Fruit fly (Drosophila melanogaster): ENCODE data around the gene mRpL4.

mRpL4 gene

DNA sequence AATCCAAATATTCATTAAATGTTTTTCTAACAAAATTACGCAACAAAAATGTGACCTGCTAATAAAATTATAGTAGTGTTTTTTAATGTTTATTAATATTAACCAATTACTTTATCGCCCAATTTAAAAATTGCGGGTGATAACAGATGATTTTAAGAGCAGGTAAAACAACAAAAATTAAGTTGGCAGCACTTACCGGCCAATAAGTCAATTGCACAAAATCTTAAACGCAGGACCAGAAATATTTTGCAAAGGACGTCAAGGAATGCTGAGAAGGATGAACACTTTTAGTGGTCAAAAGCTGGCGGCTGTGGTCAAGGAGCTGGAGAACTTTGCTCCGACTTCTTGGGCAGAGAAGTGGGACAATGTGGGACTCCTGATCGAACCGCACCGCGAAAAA, 2.0 kb downstream of the mRpL4 start, which contains the start of gene CG4278:
CG4278 (plus strand) TSS at position 178 of the 400 bp plus-strand sequence.
- no peak for TF ChIP-seq noc (tag; optimal IDR thresholded peaks at IDR 0.05)

DNA sequence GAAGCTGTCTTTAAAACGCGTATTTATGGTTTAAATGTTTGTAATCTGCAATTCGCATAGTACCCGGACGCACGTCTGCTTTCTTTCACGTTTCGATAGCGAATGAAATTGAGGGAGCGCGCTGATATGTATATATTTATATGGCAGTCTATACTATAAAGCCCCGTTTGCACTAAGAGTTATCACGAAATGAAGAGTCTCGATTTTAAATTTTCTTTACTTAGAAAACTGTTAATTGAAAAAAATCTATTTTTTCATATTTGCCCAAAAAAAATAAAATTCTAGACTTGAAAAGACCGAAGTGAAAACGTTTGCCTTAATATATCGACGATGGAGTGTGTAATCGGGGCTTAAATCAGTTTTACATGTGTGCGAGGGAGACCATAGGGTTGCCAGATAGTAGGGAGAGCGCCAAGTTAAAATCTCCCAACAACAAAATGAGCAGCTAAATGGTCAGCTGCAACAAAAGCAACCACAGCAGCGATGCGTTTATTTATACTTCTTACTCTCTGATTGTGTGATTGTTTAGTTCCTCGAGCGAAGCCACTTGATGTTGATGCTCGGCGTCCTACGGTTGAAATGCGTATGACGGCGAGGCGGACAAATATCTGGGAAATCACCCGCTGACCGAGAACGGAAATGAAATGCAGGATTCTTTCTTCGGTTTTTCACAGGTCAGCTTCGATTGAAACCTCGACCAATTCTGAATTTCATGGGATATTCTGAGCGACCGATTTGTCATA, 3.2 kb downstream of the mRpL4 start, which contains the start of gene cact:
cact (minus strand) TSS at position 693 of the 743 bp plus-strand sequence.
- peak; percentile 96 for TF ChIP-seq noc (tag; optimal IDR thresholded peaks at IDR 0.05)

DNA sequence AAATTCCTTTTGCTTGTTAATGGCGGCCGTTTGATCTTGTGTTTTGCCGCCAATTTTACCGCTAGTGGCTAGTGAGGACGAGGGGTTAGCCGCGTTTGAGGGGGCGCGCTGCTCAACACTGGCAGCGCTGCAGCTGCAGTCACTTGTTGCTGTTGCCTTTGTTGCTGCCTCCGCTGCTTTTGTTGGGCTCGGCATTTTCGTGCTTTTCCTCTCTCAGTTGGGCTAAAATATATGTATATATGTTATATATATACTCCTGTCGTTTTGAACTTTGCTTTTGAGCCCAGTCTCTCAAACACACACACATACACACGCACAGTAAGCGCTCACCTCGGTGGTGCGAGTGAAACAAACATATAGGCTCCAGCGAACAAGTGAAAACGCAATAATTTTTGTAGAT, 4.1 kb downstream of the mRpL4 start:
- TF ChIP-seq noc (tag; optimal IDR thresholded peaks at IDR 0.05) = no peak

DNA sequence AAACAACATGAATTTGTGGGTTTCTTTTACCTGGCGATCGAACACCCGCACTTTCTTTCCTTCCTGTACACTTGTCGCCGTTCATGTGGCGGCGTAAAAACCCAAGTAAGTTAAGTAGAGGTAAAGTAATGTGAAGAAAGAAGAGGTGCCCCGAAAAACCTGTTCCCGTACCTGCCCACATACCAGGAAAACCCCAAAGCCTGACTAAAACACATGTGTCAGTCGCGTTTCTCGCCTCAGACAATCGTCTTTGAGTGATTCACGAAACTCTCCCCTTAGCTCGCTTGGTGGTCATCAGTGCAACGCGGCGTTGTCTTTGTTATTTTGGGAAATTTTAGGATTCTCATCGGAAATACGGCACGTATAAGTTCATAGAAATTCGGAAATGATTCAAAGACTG, 5.4 kb downstream of the mRpL4 start:
- TF ChIP-seq noc (tag; optimal IDR thresholded peaks at IDR 0.05) = no peak

DNA sequence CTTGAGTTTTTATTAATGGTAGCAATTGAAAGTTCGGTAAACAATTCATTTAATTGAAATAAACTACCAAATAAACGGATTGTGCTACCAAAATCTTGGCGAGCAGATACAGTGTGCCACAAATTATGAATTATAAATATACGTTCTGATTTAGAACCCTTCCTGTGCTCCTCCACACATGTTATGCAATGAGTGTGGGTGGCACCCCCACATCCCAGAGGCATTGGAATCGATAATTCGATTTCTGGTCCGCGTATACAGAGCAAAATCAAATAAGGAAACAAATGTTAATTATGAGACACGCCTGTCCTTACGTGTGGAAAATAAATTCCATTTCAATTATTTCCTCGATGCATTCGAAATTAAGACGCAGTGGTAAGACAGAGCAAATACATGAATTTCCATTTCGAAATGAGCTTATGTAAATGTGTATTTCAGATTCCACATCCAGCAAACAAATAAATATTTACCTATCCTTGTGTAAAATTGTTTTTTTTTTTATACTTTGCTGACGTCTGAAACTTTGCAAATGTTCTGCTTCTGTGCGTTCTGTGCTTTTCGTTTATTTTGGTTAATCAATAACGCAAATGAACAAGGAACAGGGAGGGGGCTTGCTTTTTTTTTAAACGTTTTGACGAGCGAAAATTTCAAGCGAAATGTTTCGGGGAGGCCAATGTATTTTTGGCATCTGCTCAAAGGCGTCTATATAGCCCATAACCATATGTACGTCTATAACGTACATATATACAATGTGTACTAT, 6.9 kb downstream of the mRpL4 start:
- TF ChIP-seq noc (tag; optimal IDR thresholded peaks at IDR 0.05) = no peak

DNA sequence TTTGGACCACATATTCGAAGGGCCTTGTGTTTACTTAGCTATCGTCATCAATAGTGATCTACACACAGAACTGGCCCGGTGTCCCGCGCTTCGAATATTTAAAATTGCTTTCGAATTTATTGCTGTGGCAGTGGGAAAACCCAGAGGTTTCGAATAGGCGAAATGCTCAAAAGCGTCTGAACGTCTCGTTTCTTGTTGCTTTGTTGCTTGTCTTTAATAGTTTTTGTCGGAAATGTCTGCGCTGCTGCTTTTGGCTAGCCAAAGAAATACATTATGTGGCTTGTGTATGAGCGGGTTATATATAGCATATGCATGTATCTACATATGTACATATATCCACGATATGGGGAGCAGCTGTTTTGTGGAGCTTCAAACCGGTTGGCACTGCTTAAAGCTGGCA, 7.7 kb downstream of the mRpL4 start:
- TF ChIP-seq noc (tag; optimal IDR thresholded peaks at IDR 0.05) = no peak

DNA sequence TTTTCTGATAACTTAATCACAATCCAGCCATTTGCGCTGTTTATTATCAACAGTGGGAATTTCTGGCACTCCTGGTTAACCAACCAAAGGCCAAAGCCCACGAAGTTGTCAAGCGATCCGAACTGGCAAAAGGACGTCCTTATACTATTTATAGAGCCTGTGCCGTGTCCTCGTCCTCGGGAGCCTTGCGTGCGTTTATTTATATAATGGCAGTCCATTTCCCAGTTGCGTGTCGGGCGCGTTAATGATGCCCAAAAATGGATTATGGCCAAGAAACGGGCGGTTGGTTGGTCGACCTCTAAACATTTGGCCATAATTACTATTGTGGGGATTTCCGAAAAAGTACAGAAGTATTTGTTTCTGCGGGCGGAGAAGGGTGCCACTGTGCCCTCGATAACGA, 8.5 kb downstream of the mRpL4 start:
- TF ChIP-seq noc (tag; optimal IDR thresholded peaks at IDR 0.05) = no peak

DNA sequence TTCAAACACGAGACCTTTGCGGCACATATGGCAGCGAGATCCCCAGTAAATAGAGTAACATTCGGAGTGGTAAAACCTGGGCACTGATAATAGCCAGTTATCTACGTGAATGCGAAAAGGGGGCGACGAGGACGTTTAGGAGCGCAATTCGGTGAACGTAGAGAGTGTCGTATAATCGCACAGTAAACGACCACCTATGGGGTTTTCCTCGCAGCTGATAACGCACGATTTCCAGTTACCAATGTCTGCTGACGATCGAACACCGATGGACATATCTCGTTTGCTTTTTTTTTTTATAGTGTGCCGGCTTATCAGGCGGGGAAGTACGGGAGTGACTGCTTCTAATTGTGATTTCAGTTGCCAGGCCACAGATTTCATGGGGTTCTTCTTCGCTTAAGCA, 9.2 kb downstream of the mRpL4 start:
- TF ChIP-seq noc (tag; optimal IDR thresholded peaks at IDR 0.05) = peak; percentile 21

DNA sequence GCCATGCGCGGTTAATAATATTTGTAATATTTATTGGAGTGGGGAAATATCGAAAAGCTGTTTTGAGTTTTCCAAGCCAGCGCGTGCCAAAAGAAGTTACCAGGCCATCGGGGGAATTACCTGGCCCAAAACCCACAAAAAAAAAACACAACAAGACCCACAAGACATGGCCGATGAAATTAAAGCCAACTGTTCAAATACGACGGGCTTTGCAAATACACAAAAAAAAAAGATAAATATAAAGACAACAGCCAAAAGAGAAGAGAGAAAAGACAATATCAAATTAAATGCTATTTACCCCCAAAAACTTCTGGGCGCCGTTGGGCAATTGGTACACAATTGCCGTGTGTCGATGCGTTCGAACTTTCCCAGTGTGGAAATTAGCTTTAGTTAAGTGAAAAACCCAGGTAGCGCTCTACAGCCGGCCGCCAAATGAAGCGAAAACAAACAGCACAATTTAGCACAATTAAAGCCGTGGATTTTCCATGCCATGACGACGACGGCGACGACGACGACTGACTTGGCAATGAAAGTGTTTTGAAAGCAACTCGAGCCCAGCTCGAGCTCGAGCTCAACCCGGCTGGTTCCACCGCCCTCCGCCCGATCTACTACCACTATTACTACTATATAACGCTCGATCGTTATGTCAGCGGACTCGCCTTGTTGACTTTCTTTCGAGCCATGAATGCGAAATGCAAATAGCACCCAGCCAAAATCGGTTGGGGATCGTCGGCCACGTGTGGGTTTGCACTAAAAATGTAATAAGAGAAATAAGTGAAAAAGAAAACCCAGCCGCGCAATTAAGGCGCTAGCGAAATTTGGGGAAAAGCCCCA, 10.9 kb downstream of the mRpL4 start:
- TF ChIP-seq noc (tag; optimal IDR thresholded peaks at IDR 0.05) = peak; percentile 4

DNA sequence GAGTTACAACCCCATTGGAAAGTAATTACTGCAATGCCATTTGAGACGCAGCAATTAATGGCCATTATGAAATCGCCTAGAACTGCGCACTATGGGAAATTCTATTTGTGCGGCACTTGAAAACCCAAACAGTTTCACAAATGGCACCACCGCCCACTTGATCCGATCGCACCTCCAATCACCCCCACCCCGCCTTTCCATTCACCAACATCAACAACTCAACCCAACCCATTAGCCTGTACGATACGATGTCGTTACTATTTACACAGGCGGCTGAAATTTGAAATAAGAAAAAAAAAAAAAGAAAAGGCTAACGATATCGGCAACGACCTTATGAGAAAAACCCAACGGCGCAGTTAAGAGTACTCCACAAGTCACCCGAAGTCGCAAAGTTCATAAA, 11.8 kb downstream of the mRpL4 start:
- TF ChIP-seq noc (tag; optimal IDR thresholded peaks at IDR 0.05) = no peak

DNA sequence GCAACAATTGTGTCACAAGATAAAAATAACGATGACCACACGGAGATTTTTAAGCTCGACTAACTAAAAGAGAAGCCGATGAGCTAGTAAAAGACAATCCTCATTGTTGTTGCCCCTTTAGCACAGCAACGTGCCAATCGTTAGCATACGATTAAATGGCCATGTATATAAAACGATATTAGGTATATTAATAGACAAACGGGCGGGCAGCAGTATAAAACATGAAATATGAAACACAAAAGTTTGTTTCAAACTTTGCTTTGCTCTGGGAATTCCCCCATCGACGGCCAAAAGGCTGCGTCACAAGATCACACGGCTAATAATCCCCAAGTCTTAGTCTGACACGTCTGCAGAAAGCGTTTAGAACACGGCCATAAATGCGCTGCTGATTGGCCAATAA, 12.5 kb downstream of the mRpL4 start:
- TF ChIP-seq noc (tag; optimal IDR thresholded peaks at IDR 0.05) = no peak

DNA sequence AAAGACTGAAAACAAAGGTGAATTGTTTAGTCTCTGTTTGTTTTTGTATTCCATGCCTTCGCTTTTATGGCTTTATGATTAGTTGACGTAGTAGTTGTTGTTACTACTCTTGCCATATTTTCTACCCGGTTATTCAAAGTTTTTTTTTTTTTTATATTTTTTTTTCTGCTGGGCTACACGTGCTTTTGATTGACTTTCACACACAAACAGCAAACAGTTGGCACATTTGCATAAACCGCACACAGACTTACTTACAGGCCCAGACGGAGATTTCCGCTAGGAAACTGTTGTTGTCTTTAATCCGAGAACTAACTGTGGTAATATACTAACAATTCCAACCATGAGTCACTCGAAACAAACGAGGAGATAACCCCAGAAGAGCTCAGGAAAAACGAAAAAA, 13.1 kb downstream of the mRpL4 start:
- no peak for TF ChIP-seq noc (tag; optimal IDR thresholded peaks at IDR 0.05)

DNA sequence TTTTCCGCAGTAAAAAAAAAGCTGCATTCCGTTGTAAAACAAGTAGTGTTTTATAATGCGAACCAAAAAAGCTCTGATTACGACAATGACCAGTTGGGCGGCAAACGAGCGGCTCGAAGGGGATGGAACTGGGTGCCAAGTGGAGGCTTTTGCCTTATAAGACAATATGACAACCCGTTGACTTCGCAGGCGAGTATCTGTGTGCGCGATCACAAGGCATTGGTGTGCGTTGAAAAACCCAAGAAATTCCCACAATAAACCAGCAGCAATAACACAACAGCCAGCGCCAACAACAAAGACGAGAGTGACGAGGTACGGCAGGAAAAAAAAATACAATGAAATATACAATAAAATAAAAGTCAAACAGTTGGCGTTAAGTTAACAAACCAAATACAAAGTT, 13.9 kb downstream of the mRpL4 start:
- peak; percentile 6 for TF ChIP-seq noc (tag; optimal IDR thresholded peaks at IDR 0.05)

DNA sequence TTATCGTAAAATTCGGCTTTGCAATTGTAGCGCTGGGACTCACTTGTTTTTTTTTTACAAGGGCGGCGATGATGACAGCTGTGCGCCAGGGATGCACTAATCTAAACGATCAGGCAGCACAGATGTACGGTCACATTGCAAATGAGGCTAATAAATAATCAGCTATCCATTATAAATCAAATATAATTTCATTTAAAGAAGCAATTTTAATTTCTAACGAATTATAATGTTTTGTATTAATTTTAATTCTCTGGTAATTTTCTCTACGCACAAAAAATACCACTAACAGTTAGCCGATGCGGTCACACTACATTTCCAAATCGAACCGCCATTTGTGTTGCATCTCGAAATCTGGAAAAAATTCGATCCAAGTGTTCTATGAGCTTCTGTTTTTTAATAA, 18.3 kb downstream of the mRpL4 start, which contains the start of the genes cni and fzy:
cni (minus strand) TSS at position 79 of the 400 bp plus-strand sequence.
fzy (plus strand) TSS at position 309 of the 400 bp plus-strand sequence.
- TF ChIP-seq noc (tag; optimal IDR thresholded peaks at IDR 0.05) = no peak

DNA sequence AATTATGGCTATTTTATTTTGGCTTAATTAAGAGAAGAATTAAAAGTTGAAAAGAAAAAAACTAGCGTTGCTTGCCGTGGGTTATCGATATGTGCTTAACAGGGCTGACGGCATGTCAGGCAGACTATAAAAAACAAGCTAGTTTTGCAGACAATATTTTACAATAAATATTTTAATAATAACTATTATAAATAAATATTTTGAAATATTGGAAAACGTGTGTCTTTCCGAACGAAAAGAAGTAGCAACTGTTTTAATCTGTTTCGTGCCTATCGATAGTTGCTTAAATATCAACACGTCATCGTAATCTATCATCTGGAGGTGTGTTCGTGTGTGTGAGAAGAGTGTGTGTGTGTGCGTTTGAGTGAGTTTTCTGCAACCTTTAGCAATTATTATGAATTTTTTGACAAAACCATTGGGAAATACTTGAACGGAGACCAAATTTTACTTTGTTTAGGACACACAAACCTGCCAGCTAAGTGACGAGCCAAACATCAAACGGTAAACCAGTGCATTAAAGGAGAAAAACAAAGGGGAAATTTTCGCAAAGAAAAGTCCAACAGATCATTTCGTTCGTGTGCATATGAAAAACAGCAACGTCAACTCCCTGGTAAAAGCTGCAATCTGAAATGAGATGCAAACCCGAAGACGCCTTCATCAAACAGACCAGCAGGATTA, 21.8 kb downstream of the mRpL4 start, which contains the start of the genes CG5861 and Syx5:
CG5861 (minus strand) TSS at position 273 of the 678 bp plus-strand sequence.
Syx5 (plus strand) TSS at position 321 of the 678 bp plus-strand sequence.
- TF ChIP-seq noc (tag; optimal IDR thresholded peaks at IDR 0.05) = peak; percentile 74

Data from whole organism, larva.